Fruit fly (Drosophila melanogaster) whole organism, embryonic: ENCODE results near the gene CG5376.
A peak's percentile ranks its signal among the peaks of the same experiment; 100 is the strongest.

Source experiments
- Awh ChIP-seq: fragments of 200-800 bp; sonication (Bioruptor generic); IDR thresholded peaks from 2 replicates; pipeline ENCODE4, ENCODE4 v1.3.6; 2022; ENCODE audit warnings: missing biosample characterization, missing genetic modification characterization
- B-H2 ChIP-seq: fragments of 200-800 bp; sonication (Bioruptor generic); optimal IDR thresholded peaks from 2 replicates; lab custom pipeline; 2018; ENCODE audit warnings: missing biosample characterization, mild to moderate bottlenecking, missing genetic modification characterization
- BtbVII ChIP-seq: fragments of 200-800 bp; sonication (Bioruptor generic); optimal IDR thresholded peaks from 3 replicates; lab custom pipeline; 2017; ENCODE audit warnings: missing biosample characterization, mild to moderate bottlenecking, missing genetic modification characterization
- Bteb2 ChIP-seq: fragments of 200-800 bp; sonication (Bioruptor generic); optimal IDR thresholded peaks from 2 replicates; lab custom pipeline; 2016; ENCODE audit warnings: missing biosample characterization, missing genetic modification characterization
- CG10274 ChIP-seq: fragments of 200-800 bp; sonication (Bioruptor generic); optimal IDR thresholded peaks from 3 replicates; lab custom pipeline; 2017; ENCODE audit warnings: missing biosample characterization, mild to moderate bottlenecking, missing genetic modification characterization
- CG12071 ChIP-seq: fragments of 200-800 bp; sonication (Bioruptor generic); optimal IDR thresholded peaks from 3 replicates; lab custom pipeline; 2018; ENCODE audit warnings: missing biosample characterization, mild to moderate bottlenecking, missing genetic modification characterization
- CG12299 ChIP-seq: fragments of 200-800 bp; sonication (Bioruptor generic); optimal IDR thresholded peaks from 2 replicates; lab custom pipeline; 2018; ENCODE audit warnings: missing biosample characterization, mild to moderate bottlenecking, missing genetic modification characterization
- CG13894 ChIP-seq: fragments of 200-800 bp; sonication (Bioruptor generic); optimal IDR thresholded peaks from 3 replicates; lab custom pipeline; 2018; ENCODE audit warnings: missing biosample characterization, mild to moderate bottlenecking, missing genetic modification characterization, moderate library complexity
- CG15011 ChIP-seq: fragments of 200-800 bp; sonication (Bioruptor generic); optimal IDR thresholded peaks from 3 replicates; lab custom pipeline; 2018; ENCODE audit warnings: missing biosample characterization, mild to moderate bottlenecking, missing genetic modification characterization
- CG15269 ChIP-seq: fragments of 200-800 bp; sonication (Bioruptor generic); optimal IDR thresholded peaks from 2 replicates; lab custom pipeline; 2018; ENCODE audit warnings: missing biosample characterization, mild to moderate bottlenecking, missing genetic modification characterization, moderate library complexity
- CG1832 ChIP-seq: fragments of 200-800 bp; sonication (Bioruptor generic); optimal IDR thresholded peaks from 2 replicates; lab custom pipeline; 2017; ENCODE audit warnings: missing biosample characterization, mild to moderate bottlenecking, missing genetic modification characterization, inconsistent platforms
- CG18599 ChIP-seq: fragments of 200-800 bp; sonication (Bioruptor generic); optimal IDR thresholded peaks from 3 replicates; lab custom pipeline; 2017; ENCODE audit warnings: missing biosample characterization, missing genetic modification characterization, mild to moderate bottlenecking, moderate library complexity, missing genetic modification reagents
- CG2678 ChIP-seq: fragments of 200-800 bp; sonication (Bioruptor generic); optimal IDR thresholded peaks from 3 replicates; lab custom pipeline; 2019; ENCODE audit warnings: missing biosample characterization, mild to moderate bottlenecking, missing genetic modification characterization, moderate library complexity
- CG4360 ChIP-seq: fragments of 200-800 bp; sonication (Bioruptor generic); IDR thresholded peaks from 2 replicates; pipeline ENCODE4 v1.3.6; 2022; ENCODE audit warnings: missing biosample characterization, missing genetic modification characterization
- CG5180 ChIP-seq: fragments of 200-800 bp; sonication (Bioruptor generic); optimal IDR thresholded peaks from 3 replicates; lab custom pipeline; 2017; ENCODE audit warnings: missing biosample characterization, missing genetic modification characterization, mild to moderate bottlenecking, moderate library complexity, missing genetic modification reagents
- CG6765 ChIP-seq: fragments of 200-800 bp; sonication (Bioruptor generic); optimal IDR thresholded peaks from 3 replicates; lab custom pipeline; 2017; ENCODE audit warnings: missing biosample characterization, mild to moderate bottlenecking, missing genetic modification characterization
- CG8290 ChIP-seq, 3 experiments: fragments of 200-800 bp; sonication (Bioruptor generic); optimal IDR thresholded peaks; 2 replicates each; lab custom pipeline; 2016 to 2019; ENCODE audit warnings: missing biosample characterization in 3 of 3, missing genetic modification characterization in 3 of 3, mild to moderate bottlenecking in 2 of 3, moderate library complexity in 1 of 3
- CG9609 ChIP-seq: fragments of 200-800 bp; sonication (Bioruptor generic); optimal IDR thresholded peaks from 3 replicates; lab custom pipeline; 2016; ENCODE audit warnings: missing biosample characterization, missing genetic modification characterization
- CoRest ChIP-seq: fragments of 200-800 bp; sonication (Bioruptor generic); optimal IDR thresholded peaks from 3 replicates; lab custom pipeline; 2018; ENCODE audit warnings: missing biosample characterization, mild to moderate bottlenecking, missing genetic modification characterization, moderate library complexity
- E2f2 ChIP-seq: fragments of 200-800 bp; sonication (Bioruptor generic); IDR thresholded peaks from 2 replicates; pipeline ENCODE4 v1.3.6; 2022; ENCODE audit warnings: missing biosample characterization, missing genetic modification characterization
- HLH54F ChIP-seq: fragments of 200-800 bp; sonication (Bioruptor generic); optimal IDR thresholded peaks from 3 replicates; lab custom pipeline; 2016; ENCODE audit warnings: missing biosample characterization, missing genetic modification characterization
- HmgD ChIP-seq: fragments of 200-800 bp; sonication (Bioruptor generic); optimal IDR thresholded peaks from 3 replicates; lab custom pipeline; 2016; ENCODE audit warnings: missing biosample characterization, missing genetic modification characterization
- Hmr ChIP-seq: fragments of 200-800 bp; sonication (Bioruptor generic); optimal IDR thresholded peaks from 3 replicates; lab custom pipeline; 2017; ENCODE audit warnings: mild to moderate bottlenecking, missing biosample characterization, missing genetic modification reagents, missing genetic modification characterization
- Hr51 ChIP-seq, 2 experiments: fragments of 200-800 bp; sonication (Bioruptor generic); optimal IDR thresholded peaks; 2 replicates in 1 of 2; 3 replicates in 1 of 2; lab custom pipeline; 2016 to 2018; ENCODE audit warnings: missing biosample characterization in 2 of 2, missing genetic modification characterization in 2 of 2, mild to moderate bottlenecking in 1 of 2, moderate library complexity in 1 of 2
- Jarid2 ChIP-seq: fragments of 200-800 bp; sonication (Bioruptor generic); optimal IDR thresholded peaks from 3 replicates; lab custom pipeline; 2017; ENCODE audit warnings: mild to moderate bottlenecking, missing biosample characterization, missing genetic modification reagents, missing genetic modification characterization
- Med ChIP-seq: fragments of 200-800 bp; sonication (Bioruptor generic); peaks from one replicate; lab custom pipeline; 2016; ENCODE audit warnings: missing biosample characterization, missing genetic modification characterization, mild to moderate bottlenecking, inconsistent platforms, moderate library complexity
- Rfx ChIP-seq: fragments of 200-800 bp; sonication (Bioruptor generic); IDR thresholded peaks from 2 replicates; pipeline ENCODE4 v1.3.6; 2022; ENCODE audit warnings: missing biosample characterization, missing genetic modification characterization
- Rx ChIP-seq: fragments of 200-800 bp; sonication (Bioruptor generic); IDR thresholded peaks from 2 replicates; pipeline ENCODE4 v1.3.6; 2022; ENCODE audit warnings: missing biosample characterization, missing genetic modification characterization
- Stat92E ChIP-seq, 3 experiments: fragments of >200 bp in 2 of 3; fragments of 200-800 bp in 1 of 3; sonication (Bioruptor generic) in 1 of 3; optimal IDR thresholded peaks; 2 replicates each; lab custom pipeline; 2017 to 2019; ENCODE audit warnings: missing biosample characterization in 3 of 3, missing genetic modification characterization in 3 of 3, mild to moderate bottlenecking in 1 of 3, moderate library complexity in 1 of 3
- Vsx1 ChIP-seq: fragments of 200-800 bp; sonication (Bioruptor generic); optimal IDR thresholded peaks from 2 replicates; lab custom pipeline; 2017; ENCODE audit warnings: missing biosample characterization, mild to moderate bottlenecking, missing genetic modification characterization, missing genetic modification reagents
- ash1 ChIP-seq: fragments of 200-800 bp; sonication (Bioruptor generic); optimal IDR thresholded peaks from 2 replicates; lab custom pipeline; 2018; ENCODE audit warnings: missing biosample characterization, mild to moderate bottlenecking, missing genetic modification characterization
- az2 ChIP-seq: fragments of 200-800 bp; sonication (Bioruptor generic); optimal IDR thresholded peaks from 3 replicates; lab custom pipeline; 2016; ENCODE audit warnings: missing biosample characterization, missing genetic modification characterization
- br ChIP-seq: fragments of >200 bp; optimal IDR thresholded peaks from 2 replicates; lab custom pipeline; 2017
- crp ChIP-seq, 2 experiments: fragments of 200-800 bp; sonication (Bioruptor generic); optimal IDR thresholded peaks; 2 replicates in 1 of 2; 3 replicates in 1 of 2; lab custom pipeline; 2017; ENCODE audit warnings: missing biosample characterization in 2 of 2, missing genetic modification characterization in 2 of 2, mild to moderate bottlenecking in 1 of 2, moderate library complexity in 1 of 2
- ftz-f1 ChIP-seq: fragments of 200-800 bp; sonication (Bioruptor generic); optimal IDR thresholded peaks from 2 replicates; lab custom pipeline; 2016; ENCODE audit warnings: missing biosample characterization, missing genetic modification characterization
- hkb ChIP-seq, 2 experiments: fragments of 200-800 bp in 1 of 2; fragments of >200 bp in 1 of 2; sonication (Bioruptor generic) in 1 of 2; IDR thresholded peaks in 1 of 2; optimal IDR thresholded peaks in 1 of 2; 2 replicates each; pipeline versions ENCODE4 v1.3.6 to Lab custom; 2017 to 2022; ENCODE audit warnings: missing biosample characterization in 1 of 2, missing genetic modification characterization in 1 of 2
- inv ChIP-seq: fragments of 200-800 bp; sonication (Bioruptor generic); IDR thresholded peaks from 2 replicates; pipeline ENCODE4 v1.3.6; 2022; ENCODE audit warnings: missing biosample characterization, missing genetic modification characterization; ENCODE audit not compliant: partially characterized antibody
- jing ChIP-seq: fragments of 200-800 bp; sonication (Bioruptor generic); optimal IDR thresholded peaks from 2 replicates; lab custom pipeline; 2018; ENCODE audit warnings: missing biosample characterization, mild to moderate bottlenecking, missing genetic modification characterization
- kay ChIP-seq: fragments of 200-800 bp; sonication (Bioruptor generic); optimal IDR thresholded peaks from 2 replicates; lab custom pipeline; 2016; ENCODE audit warnings: missing biosample characterization, missing genetic modification characterization
- lab ChIP-seq: fragments of 200-800 bp; sonication (Bioruptor generic); optimal IDR thresholded peaks from 3 replicates; lab custom pipeline; 2017; ENCODE audit warnings: missing biosample characterization, missing genetic modification characterization, mild to moderate bottlenecking, moderate library complexity, missing genetic modification reagents
- mam ChIP-seq: fragments of 200-800 bp; sonication (Bioruptor generic); optimal IDR thresholded peaks from 3 replicates; lab custom pipeline; 2016; ENCODE audit warnings: missing biosample characterization, missing genetic modification characterization
- mirr ChIP-seq: fragments of 200-800 bp; sonication (Bioruptor generic); optimal IDR thresholded peaks from 3 replicates; lab custom pipeline; 2018; ENCODE audit warnings: missing biosample characterization, mild to moderate bottlenecking, missing genetic modification characterization
- pros ChIP-seq: fragments of 200-800 bp; sonication (Bioruptor generic); optimal IDR thresholded peaks from 3 replicates; lab custom pipeline; 2019; ENCODE audit warnings: missing biosample characterization, mild to moderate bottlenecking, missing genetic modification characterization, moderate library complexity
- pzg ChIP-seq: fragments of 200-800 bp; sonication (Bioruptor generic); optimal IDR thresholded peaks from 3 replicates; lab custom pipeline; 2018; ENCODE audit warnings: missing biosample characterization, mild to moderate bottlenecking, missing genetic modification characterization, moderate library complexity
- schlank ChIP-seq: fragments of 200-800 bp; sonication (Bioruptor generic); optimal IDR thresholded peaks from 2 replicates; lab custom pipeline; 2018; ENCODE audit warnings: missing biosample characterization, mild to moderate bottlenecking, missing genetic modification characterization
- sim ChIP-seq: fragments of 200-800 bp; sonication (Bioruptor generic); IDR thresholded peaks from 2 replicates; pipeline ENCODE4 v1.3.6; 2022; ENCODE audit warnings: missing biosample characterization, missing genetic modification characterization
- slbo ChIP-seq: fragments of 200-800 bp; sonication (Bioruptor generic); IDR thresholded peaks from 2 replicates; pipeline ENCODE4 v1.3.6; 2022; ENCODE audit warnings: missing biosample characterization, missing genetic modification characterization
- sug ChIP-seq: fragments of 200-800 bp; optimal IDR thresholded peaks from 2 replicates; lab custom pipeline; 2019; ENCODE audit warnings: missing biosample characterization, mild to moderate bottlenecking, missing genetic modification characterization, moderate library complexity
- trem ChIP-seq: fragments of 200-800 bp; optimal IDR thresholded peaks from 3 replicates; lab custom pipeline; 2019; ENCODE audit warnings: missing biosample characterization, mild to moderate bottlenecking, missing genetic modification characterization, moderate library complexity

The CG5376 gene

dm6 chr3R:22518285-22518684 is 29.5 kb upstream of the CG5376 start:
- peak; percentile 31 for TF ChIP-seq sug (tag; lab: Kevin White, UChicago)
- TF ChIP-seq CG10274 (GFP tag; lab: Kevin White, UChicago) = no peak
- TF ChIP-seq Bteb2 (GFP tag; lab: Kevin White, UChicago) = no peak
- TF ChIP-seq Med (GFP tag; lab: Kevin White, UChicago) = peak; percentile 78
- no peak for TF ChIP-seq Vsx1 (GFP tag; lab: Kevin White, UChicago)
- no peak for TF ChIP-seq CG8290 (GFP tag; optimal IDR thresholded peaks at IDR 0.05; lab: Kevin White, UChicago)
- TF ChIP-seq CG8290 (tag; optimal IDR thresholded peaks at IDR 0.05; lab: Kevin White, UChicago) = peak in 1 of 2 experiments; percentile 62
- TF ChIP-seq kay (GFP tag; lab: Kevin White, UChicago) = no peak
- TF ChIP-seq lab = peak; percentile 80
- no peak for TF ChIP-seq slbo
- TF ChIP-seq Rx = 0 out of 2 replicates have a peak, but pooled peaks have one; percentile 22
- TF ChIP-seq B-H2 (GFP tag; lab: Kevin White, UChicago) = peak; percentile 22
- no peak for TF ChIP-seq Stat92E (GFP tag; optimal IDR thresholded peaks at IDR 0.05; lab: Kevin White, UChicago)
- no peak for TF ChIP-seq CG4360 (GFP tag; lab: Robert Waterston, UW)
- TF ChIP-seq CG18599 (GFP tag; lab: Kevin White, UChicago) = peak; percentile 64
- no peak for TF ChIP-seq CoRest (tag; lab: Kevin White, UChicago)
- TF ChIP-seq HmgD (GFP tag; lab: Kevin White, UChicago) = no peak
- TF ChIP-seq pzg = no peak
- no peak for TF ChIP-seq CG15011
- no peak for TF ChIP-seq Hr51 (GFP tag; optimal IDR thresholded peaks at IDR 0.05; lab: Kevin White, UChicago)
- TF ChIP-seq CG12071 = peak; percentile 17
- TF ChIP-seq CG2678 (tag; lab: Kevin White, UChicago) = no peak
- TF ChIP-seq ftz-f1 = no peak
- TF ChIP-seq mam = no peak
- no peak for TF ChIP-seq az2 (GFP tag; lab: Kevin White, UChicago)
- no peak for TF ChIP-seq jing (GFP tag; lab: Kevin White, UChicago)
- TF ChIP-seq sim (GFP tag; lab: Robert Waterston, UW) = no peak
- TF ChIP-seq CG9609 (GFP tag; lab: Kevin White, UChicago) = no peak
- TF ChIP-seq BtbVII = peak; percentile 16
- TF ChIP-seq CG5180 (GFP tag; lab: Kevin White, UChicago) = no peak
- no peak for TF ChIP-seq br (lab: Kevin White, UChicago)
- TF ChIP-seq CG12299 (tag; lab: Kevin White, UChicago) = no peak
- TF ChIP-seq Awh (GFP tag; lab: Robert Waterston, UW) = no peak
- no peak for TF ChIP-seq hkb (optimal IDR thresholded peaks at IDR 0.05; lab: Kevin White, UChicago)
- no peak for TF ChIP-seq hkb (GFP tag; IDR thresholded peaks at IDR 0.05; lab: Robert Waterston, UW)
- no peak for TF ChIP-seq Jarid2
- peak; percentile 57 for TF ChIP-seq schlank
- peak; percentile 46 for TF ChIP-seq CG6765
- no peak for TF ChIP-seq pros (GFP tag; lab: Kevin White, UChicago)
- peak; percentile 0 for TF ChIP-seq CG1832 (GFP tag; lab: Kevin White, UChicago)
- peak; percentile 28; the same call in 1 of the 2 replicates for TF ChIP-seq Rfx (GFP tag; lab: Robert Waterston, UW)
- peak; percentile 19 for TF ChIP-seq Hmr (GFP tag; lab: Kevin White, UChicago)
- no peak for TF ChIP-seq CG15269 (tag; lab: Kevin White, UChicago)
- TF ChIP-seq E2f2 = no peak
- no peak for TF ChIP-seq inv (GFP tag; lab: Robert Waterston, UW)
- TF ChIP-seq CG13894 = no peak
- peak; percentile 37 for TF ChIP-seq ash1
- TF ChIP-seq HLH54F (GFP tag; lab: Kevin White, UChicago) = no peak
- peak; percentile 41 for TF ChIP-seq mirr (GFP tag; lab: Kevin White, UChicago)
- TF ChIP-seq crp (GFP tag; optimal IDR thresholded peaks at IDR 0.05; lab: Kevin White, UChicago) = no peak
- no peak for TF ChIP-seq trem
